Fruit fly (Drosophila melanogaster) whole organism, embryonic: ENCODE measurements around the gene Mks1.

Experiments
- Ada2b ChIP-seq: fragments of 200-800 bp; sonication (Bioruptor generic); IDR thresholded peaks from 2 replicates; pipeline ENCODE4 v1.3.6; 2022; ENCODE audit warnings: missing biosample characterization, missing genetic modification characterization
- Atf3 ChIP-seq: fragments of 200-800 bp; sonication (Bioruptor generic); optimal IDR thresholded peaks from 3 replicates; lab custom pipeline; 2016; ENCODE audit warnings: missing biosample characterization, missing genetic modification characterization
- CG10543 ChIP-seq: fragments of 200-800 bp; sonication (Bioruptor generic); optimal IDR thresholded peaks from 3 replicates; lab custom pipeline; 2017; ENCODE audit warnings: missing biosample characterization, mild to moderate bottlenecking, missing genetic modification characterization, moderate library complexity
- CG11085 ChIP-seq: fragments of 200-800 bp; sonication (Bioruptor generic); IDR thresholded peaks from 2 replicates; pipeline ENCODE4 v1.3.6; 2022; ENCODE audit warnings: missing biosample characterization, missing genetic modification characterization
- CG11247 ChIP-seq: fragments of 200-800 bp; sonication (Bioruptor generic); IDR thresholded peaks from 2 replicates; pipeline ENCODE4 v1.3.6; 2022; ENCODE audit warnings: missing biosample characterization, missing genetic modification characterization
- CG11723 ChIP-seq: fragments of 200-800 bp; sonication (Bioruptor generic); optimal IDR thresholded peaks from 2 replicates; lab custom pipeline; 2017; ENCODE audit warnings: missing biosample characterization, mild to moderate bottlenecking, missing genetic modification characterization
- CG12104 ChIP-seq: fragments of 200-800 bp; sonication (Bioruptor generic); optimal IDR thresholded peaks from 3 replicates; lab custom pipeline; 2016; ENCODE audit warnings: missing biosample characterization, missing genetic modification characterization
- CG12659 ChIP-seq: fragments of 200-800 bp; sonication (Bioruptor generic); optimal IDR thresholded peaks from 3 replicates; lab custom pipeline; 2017; ENCODE audit warnings: mild to moderate bottlenecking, missing biosample characterization, missing genetic modification reagents, missing genetic modification characterization
- CG12744 ChIP-seq: fragments of 200-800 bp; sonication (Bioruptor generic); optimal IDR thresholded peaks from 2 replicates; lab custom pipeline; 2016; ENCODE audit warnings: missing biosample characterization, missing genetic modification characterization
- CG12942 ChIP-seq: fragments of 200-800 bp; sonication (Bioruptor generic); optimal IDR thresholded peaks from 3 replicates; lab custom pipeline; 2016; ENCODE audit warnings: missing biosample characterization, missing genetic modification characterization
- CG14014 ChIP-seq: fragments of 200-800 bp; sonication (Bioruptor generic); IDR thresholded peaks from 2 replicates; pipeline ENCODE4 v1.3.6; 2022; ENCODE audit warnings: missing biosample characterization, missing genetic modification characterization
- CG15514 ChIP-seq: fragments of 200-800 bp; sonication (Bioruptor generic); optimal IDR thresholded peaks from 3 replicates; lab custom pipeline; 2017; ENCODE audit warnings: missing biosample characterization, missing genetic modification characterization, mild to moderate bottlenecking, moderate library complexity, missing genetic modification reagents
- CG1602 ChIP-seq: fragments of 200-800 bp; sonication (Bioruptor generic); optimal IDR thresholded peaks from 3 replicates; lab custom pipeline; 2016; ENCODE audit warnings: missing biosample characterization, missing genetic modification characterization
- CG16813 ChIP-seq: fragments of 200-800 bp; sonication (Bioruptor generic); IDR thresholded peaks from 3 replicates; pipeline ENCODE4 v1.3.6; 2022; ENCODE audit warnings: missing biosample characterization, missing genetic modification characterization; ENCODE audit not compliant: partially characterized antibody
- CG18262 ChIP-seq: fragments of 200-800 bp; optimal IDR thresholded peaks from 3 replicates; lab custom pipeline; 2019; ENCODE audit warnings: missing biosample characterization, mild to moderate bottlenecking, missing genetic modification characterization, moderate library complexity
- CG2199 ChIP-seq: fragments of 200-800 bp; sonication (Bioruptor generic); IDR thresholded peaks from 3 replicates; pipeline ENCODE4 v1.3.6; 2022; ENCODE audit warnings: missing biosample characterization, missing genetic modification characterization
- CG31224 ChIP-seq: fragments of 200-800 bp; sonication (Bioruptor generic); IDR thresholded peaks from 2 replicates; pipeline ENCODE4 v1.3.6; 2022; ENCODE audit warnings: missing biosample characterization, missing genetic modification characterization
- CG32532 ChIP-seq: fragments of 200-800 bp; sonication (Bioruptor generic); IDR thresholded peaks from 2 replicates; pipeline ENCODE4 v1.3.6; 2022; ENCODE audit warnings: missing biosample characterization, missing genetic modification characterization
- CG33213 ChIP-seq: fragments of 200-800 bp; sonication (Bioruptor generic); optimal IDR thresholded peaks from 3 replicates; lab custom pipeline; 2016; ENCODE audit warnings: missing biosample characterization, missing genetic modification characterization
- CG3838 ChIP-seq: fragments of 200-800 bp; sonication (Bioruptor generic); optimal IDR thresholded peaks from 3 replicates; lab custom pipeline; 2016; ENCODE audit warnings: missing biosample characterization, missing genetic modification characterization
- CG3995 ChIP-seq: fragments of 200-800 bp; sonication (Bioruptor generic); optimal IDR thresholded peaks from 3 replicates; lab custom pipeline; 2016; ENCODE audit warnings: missing biosample characterization, missing genetic modification characterization
- CG4617 ChIP-seq: fragments of 200-800 bp; sonication (Bioruptor generic); optimal IDR thresholded peaks from 3 replicates; lab custom pipeline; 2016; ENCODE audit warnings: missing biosample characterization, missing genetic modification characterization, borderline replicate concordance
- CG5180 ChIP-seq: fragments of 200-800 bp; sonication (Bioruptor generic); optimal IDR thresholded peaks from 3 replicates; lab custom pipeline; 2017; ENCODE audit warnings: missing biosample characterization, missing genetic modification characterization, mild to moderate bottlenecking, moderate library complexity, missing genetic modification reagents
- CG6254 ChIP-seq: fragments of 200-800 bp; sonication (Bioruptor generic); optimal IDR thresholded peaks from 3 replicates; lab custom pipeline; 2017; ENCODE audit warnings: mild to moderate bottlenecking, missing biosample characterization, missing genetic modification reagents, missing genetic modification characterization
- CG6765 ChIP-seq: fragments of 200-800 bp; sonication (Bioruptor generic); optimal IDR thresholded peaks from 3 replicates; lab custom pipeline; 2017; ENCODE audit warnings: missing biosample characterization, mild to moderate bottlenecking, missing genetic modification characterization
- CG8765 ChIP-seq: fragments of 200-800 bp; sonication (Bioruptor generic); IDR thresholded peaks from 2 replicates; pipeline ENCODE4 v1.3.6; 2022; ENCODE audit warnings: missing biosample characterization, missing genetic modification characterization
- Drgx ChIP-seq: fragments of 200-800 bp; sonication (Bioruptor generic); IDR thresholded peaks from 2 replicates; pipeline ENCODE4 v1.3.6; 2022; ENCODE audit warnings: missing biosample characterization, missing genetic modification characterization
- Mad ChIP-seq: fragments of 200-800 bp; sonication (Bioruptor generic); optimal IDR thresholded peaks from 2 replicates; lab custom pipeline; 2016; ENCODE audit warnings: missing biosample characterization, missing genetic modification characterization
- NC2β ChIP-seq: fragments of 200-800 bp; sonication (Bioruptor generic); optimal IDR thresholded peaks from 2 replicates; lab custom pipeline; 2016; ENCODE audit warnings: missing biosample characterization, missing genetic modification characterization
- Pdp1 ChIP-seq, 2 experiments: fragments of 200-800 bp; sonication (Bioruptor generic); optimal IDR thresholded peaks; 3 replicates each; lab custom pipeline; 2016; ENCODE audit warnings: missing biosample characterization in 2 of 2, missing genetic modification characterization in 2 of 2, mild to moderate bottlenecking in 1 of 2, moderate library complexity in 1 of 2
- Scr ChIP-seq: fragments of 200-800 bp; sonication (Bioruptor generic); IDR thresholded peaks from 2 replicates; pipeline ENCODE4 v1.3.6; 2022; ENCODE audit warnings: missing biosample characterization, missing genetic modification characterization; ENCODE audit not compliant: partially characterized antibody
- Vsx1 ChIP-seq: fragments of 200-800 bp; sonication (Bioruptor generic); optimal IDR thresholded peaks from 2 replicates; lab custom pipeline; 2017; ENCODE audit warnings: missing biosample characterization, mild to moderate bottlenecking, missing genetic modification characterization, missing genetic modification reagents
- bcd ChIP-seq: fragments of 200-800 bp; sonication (Bioruptor generic); optimal IDR thresholded peaks from 2 replicates; lab custom pipeline; 2017; ENCODE audit warnings: missing biosample characterization, mild to moderate bottlenecking, missing genetic modification characterization
- cad ChIP-seq: fragments of >200 bp; optimal IDR thresholded peaks from 2 replicates; lab custom pipeline; 2017; ENCODE audit warnings: missing biosample characterization, missing genetic modification characterization
- chinmo ChIP-seq: fragments of 200-800 bp; sonication (Bioruptor generic); IDR thresholded peaks from 4 replicates; pipeline ENCODE4 v1.3.6; 2022; ENCODE audit warnings: missing biosample characterization, missing genetic modification characterization; ENCODE audit not compliant: partially characterized antibody
- eve ChIP-seq, 2 experiments: fragments of >200 bp; optimal IDR thresholded peaks; 2 replicates each; lab custom pipeline; 2017; ENCODE audit warnings: missing biosample characterization in 2 of 2, missing genetic modification characterization in 2 of 2
- ewg ChIP-seq: fragments of 200-800 bp; sonication (Bioruptor generic); optimal IDR thresholded peaks from 3 replicates; lab custom pipeline; 2017; ENCODE audit warnings: mild to moderate bottlenecking, missing biosample characterization, missing genetic modification reagents, missing genetic modification characterization
- eyg ChIP-seq: fragments of 200-800 bp; sonication (Bioruptor generic); optimal IDR thresholded peaks from 3 replicates; lab custom pipeline; 2016; ENCODE audit warnings: missing biosample characterization, missing genetic modification characterization
- fd102C ChIP-seq: fragments of 200-800 bp; sonication (Bioruptor generic); optimal IDR thresholded peaks from 2 replicates; lab custom pipeline; 2018; ENCODE audit warnings: missing biosample characterization, mild to moderate bottlenecking, missing genetic modification characterization, moderate library complexity
- grau ChIP-seq: fragments of 200-800 bp; optimal IDR thresholded peaks from 3 replicates; lab custom pipeline; 2019; ENCODE audit warnings: missing biosample characterization, mild to moderate bottlenecking, missing genetic modification characterization, moderate library complexity
- gt ChIP-seq: fragments of 200-800 bp; sonication (Bioruptor generic); IDR thresholded peaks from 2 replicates; pipeline ENCODE4 v1.3.6; 2022; ENCODE audit warnings: missing biosample characterization, missing genetic modification characterization
- h ChIP-seq: fragments of >200 bp; optimal IDR thresholded peaks from 2 replicates; lab custom pipeline; 2017
- mam ChIP-seq: fragments of 200-800 bp; sonication (Bioruptor generic); optimal IDR thresholded peaks from 3 replicates; lab custom pipeline; 2016; ENCODE audit warnings: missing biosample characterization, missing genetic modification characterization
- pros ChIP-seq: fragments of 200-800 bp; sonication (Bioruptor generic); optimal IDR thresholded peaks from 3 replicates; lab custom pipeline; 2019; ENCODE audit warnings: missing biosample characterization, mild to moderate bottlenecking, missing genetic modification characterization, moderate library complexity
- shn ChIP-seq: fragments of 200-800 bp; sonication (Bioruptor generic); optimal IDR thresholded peaks from 3 replicates; lab custom pipeline; 2016; ENCODE audit warnings: missing biosample characterization, missing genetic modification characterization
- slp2 ChIP-seq: fragments of 200-800 bp; sonication (Bioruptor generic); optimal IDR thresholded peaks from 2 replicates; lab custom pipeline; 2016; ENCODE audit warnings: missing biosample characterization, missing genetic modification characterization
- sna ChIP-seq: fragments of 200-800 bp; sonication (Bioruptor generic); IDR thresholded peaks from 2 replicates; pipeline ENCODE4 v1.3.6; 2022; ENCODE audit warnings: missing biosample characterization, missing genetic modification characterization; ENCODE audit not compliant: partially characterized antibody
- tx ChIP-seq: fragments of 200-800 bp; sonication (Bioruptor generic); optimal IDR thresholded peaks from 2 replicates; lab custom pipeline; 2016; ENCODE audit warnings: missing biosample characterization, missing genetic modification characterization
- vnd ChIP-seq: fragments of 200-800 bp; sonication (Bioruptor generic); IDR thresholded peaks from 3 replicates; pipeline ENCODE4 v1.3.6; 2022; ENCODE audit warnings: missing biosample characterization, missing genetic modification characterization; ENCODE audit not compliant: partially characterized antibody
- vvl ChIP-seq: fragments of 200-800 bp; sonication (Bioruptor generic); IDR thresholded peaks from 2 replicates; pipeline ENCODE4 v1.3.6; 2022; ENCODE audit warnings: missing biosample characterization, missing genetic modification characterization
- wdn ChIP-seq: fragments of 200-800 bp; sonication (Bioruptor generic); IDR thresholded peaks from 2 replicates; pipeline ENCODE4 v1.3.6; 2022; ENCODE audit warnings: missing biosample characterization, missing genetic modification characterization

Gene Mks1

DNA sequence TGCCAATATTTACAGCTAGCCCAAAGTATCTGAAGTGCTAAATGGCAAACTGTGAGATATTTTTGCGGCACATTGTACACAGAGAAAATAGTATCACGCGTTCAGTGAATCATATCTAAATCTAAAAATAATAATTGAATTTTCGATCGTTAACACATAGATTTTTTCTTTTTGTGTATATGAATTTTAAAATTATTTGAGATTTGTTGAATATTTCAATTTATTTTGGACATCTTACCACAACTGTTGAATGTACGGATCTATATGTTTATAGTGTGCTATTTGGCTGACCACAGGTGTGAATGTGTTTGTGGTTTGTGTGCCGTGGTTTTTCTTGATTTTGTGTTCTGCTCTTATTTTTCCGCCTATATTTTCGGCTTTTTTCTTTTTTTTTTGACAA is 26.6 kb downstream of the Mks1 start (continued):
- TF ChIP-seq vvl (GFP tag; lab: Robert Waterston, UW) (peak; percentile 26; the same call in 1 of the 2 replicates), fd102C (no peak), vnd (GFP tag; lab: Robert Waterston, UW) (no peak), CG11247 (peak; percentile 30; the same call in 1 of the 2 replicates), CG11085 (0 out of 2 replicates have a peak, but pooled peaks have one; percentile 33), pros (no peak), shn (GFP tag; lab: Kevin White, UChicago) (peak; percentile 26), CG12659 (GFP tag; lab: Kevin White, UChicago) (peak; percentile 67), Ada2b (GFP tag; lab: Robert Waterston, UW) (peak; percentile 51; the same call in 1 of the 2 replicates), bcd (GFP tag; lab: Kevin White, UChicago) (peak; percentile 55), h (lab: Kevin White, UChicago) (no peak), ewg (GFP tag; lab: Kevin White, UChicago) (no peak), CG4617 (no peak), Atf3 (GFP tag; lab: Kevin White, UChicago) (no peak), CG11723 (GFP tag; lab: Kevin White, UChicago) (no peak), CG3995 (GFP tag; lab: Kevin White, UChicago) (peak; percentile 31), wdn (GFP tag; lab: Robert Waterston, UW) (peak; percentile 57), tx (GFP tag; lab: Kevin White, UChicago) (peak; percentile 39), CG32532 (GFP tag; lab: Robert Waterston, UW) (peak; percentile 71), CG5180 (GFP tag; lab: Kevin White, UChicago) (peak; percentile 3), CG14014 (GFP tag; lab: Robert Waterston, UW) (peak; percentile 61), CG15514 (GFP tag; lab: Kevin White, UChicago) (peak; percentile 10), CG16813 (no peak), Vsx1 (GFP tag; lab: Kevin White, UChicago) (no peak), mam (GFP tag; lab: Kevin White, UChicago) (peak; percentile 62), CG33213 (GFP tag; lab: Kevin White, UChicago) (peak; percentile 27), sna (GFP tag; lab: Robert Waterston, UW) (no peak), eyg (peak; percentile 33), CG8765 (GFP tag; lab: Robert Waterston, UW) (no peak), CG3838 (GFP tag; lab: Kevin White, UChicago) (no peak), CG12942 (GFP tag; lab: Kevin White, UChicago) (peak; percentile 46), Drgx (GFP tag; lab: Robert Waterston, UW) (peak; percentile 54), CG2199 (GFP tag; lab: Robert Waterston, UW) (no peak), chinmo (GFP tag; lab: Robert Waterston, UW) (no peak), slp2 (GFP tag; lab: Kevin White, UChicago) (peak; percentile 23), CG31224 (GFP tag; lab: Robert Waterston, UW) (0 out of 2 replicates have a peak, but pooled peaks have one; percentile 8), NC2β (no peak), CG1602 (GFP tag; lab: Kevin White, UChicago) (peak; percentile 42), eve (GFP tag; optimal IDR thresholded peaks at IDR 0.05; lab: Kevin White, UChicago) (peak in 1 of 2 experiments; percentile 71), Mad (GFP tag; lab: Kevin White, UChicago) (peak; percentile 31), Scr (no peak), CG12104 (peak; percentile 25), grau (peak; percentile 60), CG12744 (GFP tag; lab: Kevin White, UChicago) (no peak), CG6254 (GFP tag; lab: Kevin White, UChicago) (no peak), gt (GFP tag; lab: Robert Waterston, UW) (no peak), Pdp1 (GFP tag; optimal IDR thresholded peaks at IDR 0.05; lab: Kevin White, UChicago) (peak in 1 of 2 experiments; percentile 44), CG6765 (GFP tag; lab: Kevin White, UChicago) (peak; percentile 77), CG10543 (no peak), cad (GFP tag; lab: Kevin White, UChicago) (no peak), CG18262 (tag; lab: Kevin White, UChicago) (peak; percentile 58)
